Worm (Caenorhabditis elegans) whole organism, L4/young adult: Measurements from ENCODE around the gene gadr-3.

Source experiments
- dao-5 ChIP-seq: sonication (generic microtip); optimal IDR thresholded peaks from 2 replicates; lab custom pipeline; 2016; ENCODE audit warnings: missing genotype, missing genetic modification characterization, moderate library complexity, missing compliant biosample characterization
- him-1 ChIP-seq: sonication (generic microtip); optimal IDR thresholded peaks from 2 replicates; lab custom pipeline; 2016; ENCODE audit warnings: missing genotype, missing genetic modification reagents, missing genetic modification characterization, missing compliant biosample characterization

ce11 chrIII:6240528-6240927 is 45.3 kb downstream of the gadr-3 start, which contains the start of gene T12A2.3:
- TF ChIP-seq him-1 (no peak), dao-5 (tag; lab: Kevin White, UChicago) (no peak)
